Worm (Caenorhabditis elegans): Measurements from ENCODE around the gene zig-4.

- TF ChIP-seq tab-1 (GFP tag; IDR thresholded peaks at IDR 0.05), result no peak
- TF ChIP-seq flt-1 (GFP tag; IDR thresholded peaks at IDR 0.05), result no peak
- TF ChIP-seq med-1 (GFP tag; optimal IDR thresholded peaks at IDR 0.05; ENCODE audit: insufficient read depth), result no peak
- TF ChIP-seq T22C8.4 (GFP tag; IDR thresholded peaks at IDR 0.05), result no peak
- no peak for TF ChIP-seq ref-1 (GFP tag; conservative IDR thresholded peaks at IDR 0.05)
- no peak for TF ChIP-seq ztf-23 (GFP tag; IDR thresholded peaks at IDR 0.05)
- TF ChIP-seq ztf-29 (GFP tag; IDR thresholded peaks at IDR 0.05), result no peak
These were observed 19.8 kb downstream of the zig-4 start, which contains the start of gene tnt-3 for ce11 chrX:7944999-7945398.

Data from whole organism, midembryonic.